Fruit fly (Drosophila melanogaster) whole organism, embryonic: ENCODE measurements around the gene Dic2.
A peak's percentile ranks its signal among the peaks of the same experiment; 100 is the strongest.

Experiments
- Aef1 ChIP-seq: fragments of 200-800 bp; sonication (Bioruptor generic); IDR thresholded peaks from 3 replicates; pipeline ENCODE4 v1.3.6; 2022; ENCODE audit warnings: missing biosample characterization, missing genetic modification characterization
- Asciz ChIP-seq: fragments of 200-800 bp; sonication (Bioruptor generic); optimal IDR thresholded peaks from 2 replicates; lab custom pipeline; 2017; ENCODE audit warnings: missing biosample characterization, mild to moderate bottlenecking, missing genetic modification characterization, missing genetic modification reagents
- Atf3 ChIP-seq: fragments of 200-800 bp; sonication (Bioruptor generic); optimal IDR thresholded peaks from 3 replicates; lab custom pipeline; 2016; ENCODE audit warnings: missing biosample characterization, missing genetic modification characterization
- Atf6 ChIP-seq: fragments of 200-800 bp; sonication (Bioruptor generic); IDR thresholded peaks from 2 replicates; pipeline ENCODE4 v1.3.6; 2022; ENCODE audit warnings: missing biosample characterization, missing genetic modification characterization
- C15 ChIP-seq: fragments of 200-800 bp; sonication (Bioruptor generic); IDR thresholded peaks from 3 replicates; pipeline ENCODE4 v1.3.6; 2022; ENCODE audit warnings: missing biosample characterization, missing genetic modification characterization
- CG1233 ChIP-seq: fragments of 200-800 bp; sonication (Bioruptor generic); optimal IDR thresholded peaks from 4 replicates; lab custom pipeline; 2018; ENCODE audit warnings: missing biosample characterization, mild to moderate bottlenecking, missing genetic modification characterization
- CG12744 ChIP-seq: fragments of 200-800 bp; sonication (Bioruptor generic); optimal IDR thresholded peaks from 2 replicates; lab custom pipeline; 2016; ENCODE audit warnings: missing biosample characterization, missing genetic modification characterization
- CG14965 ChIP-seq: fragments of 200-800 bp; sonication (Bioruptor generic); optimal IDR thresholded peaks from 2 replicates; lab custom pipeline; 2016; ENCODE audit warnings: missing biosample characterization, missing genetic modification characterization, borderline replicate concordance
- CG15073 ChIP-seq: fragments of 200-800 bp; sonication (Bioruptor generic); optimal IDR thresholded peaks from 2 replicates; lab custom pipeline; 2016; ENCODE audit warnings: missing biosample characterization, missing genetic modification characterization
- CG15479 ChIP-seq: fragments of 200-800 bp; sonication (Bioruptor generic); optimal IDR thresholded peaks from 3 replicates; lab custom pipeline; 2019; ENCODE audit warnings: missing biosample characterization, mild to moderate bottlenecking, missing genetic modification characterization, moderate library complexity
- CG16779 ChIP-seq: fragments of 200-800 bp; sonication (Bioruptor generic); IDR thresholded peaks from 2 replicates; pipeline ENCODE4 v1.3.6; 2022; ENCODE audit warnings: missing biosample characterization, missing genetic modification characterization
- CG17802 ChIP-seq: fragments of 200-800 bp; sonication (Bioruptor generic); optimal IDR thresholded peaks from 2 replicates; lab custom pipeline; 2018; ENCODE audit warnings: missing biosample characterization, mild to moderate bottlenecking, missing genetic modification characterization, moderate library complexity
- CG18619 ChIP-seq: fragments of 200-800 bp; sonication (Bioruptor generic); optimal IDR thresholded peaks from 3 replicates; lab custom pipeline; 2017; ENCODE audit warnings: missing biosample characterization, mild to moderate bottlenecking, missing genetic modification characterization
- CG18764 ChIP-seq: fragments of 200-800 bp; sonication (Bioruptor generic); optimal IDR thresholded peaks from 3 replicates; lab custom pipeline; 2016; ENCODE audit warnings: missing biosample characterization, missing genetic modification characterization
- CG2199 ChIP-seq: fragments of 200-800 bp; sonication (Bioruptor generic); IDR thresholded peaks from 3 replicates; pipeline ENCODE4 v1.3.6; 2022; ENCODE audit warnings: missing biosample characterization, missing genetic modification characterization
- CG31365 ChIP-seq: fragments of 200-800 bp; sonication (Bioruptor generic); optimal IDR thresholded peaks from 2 replicates; lab custom pipeline; 2018; ENCODE audit warnings: missing biosample characterization, mild to moderate bottlenecking, missing genetic modification characterization
- CG31441 ChIP-seq: fragments of 200-800 bp; sonication (Bioruptor generic); IDR thresholded peaks from 2 replicates; pipeline ENCODE4 v1.3.6; 2022; ENCODE audit warnings: missing biosample characterization, missing genetic modification characterization
- CG32767 ChIP-seq: fragments of 200-800 bp; sonication (Bioruptor generic); IDR thresholded peaks from 2 replicates; pipeline ENCODE4 v1.3.6; 2022; ENCODE audit warnings: missing biosample characterization, missing genetic modification characterization
- CG33213 ChIP-seq: fragments of 200-800 bp; sonication (Bioruptor generic); optimal IDR thresholded peaks from 3 replicates; lab custom pipeline; 2016; ENCODE audit warnings: missing biosample characterization, missing genetic modification characterization
- CG42726 ChIP-seq: fragments of 200-800 bp; sonication (Bioruptor generic); IDR thresholded peaks from 2 replicates; pipeline ENCODE4 v1.3.6; 2022; ENCODE audit warnings: missing biosample characterization, missing genetic modification characterization; ENCODE audit not compliant: partially characterized antibody
- CG43689 ChIP-seq: fragments of 200-800 bp; sonication (Bioruptor generic); IDR thresholded peaks from 2 replicates; pipeline ENCODE4 v1.3.6; 2022; ENCODE audit warnings: missing biosample characterization, missing genetic modification characterization
- CG4404 ChIP-seq: fragments of 200-800 bp; sonication (Bioruptor generic); IDR thresholded peaks from 2 replicates; pipeline ENCODE4 v1.3.6; 2022; ENCODE audit warnings: missing biosample characterization, missing genetic modification characterization
- CG6813 ChIP-seq: fragments of 200-800 bp; sonication (Bioruptor generic); optimal IDR thresholded peaks from 2 replicates; lab custom pipeline; 2017; ENCODE audit warnings: missing biosample characterization, missing genetic modification characterization, mild to moderate bottlenecking, moderate library complexity, missing genetic modification reagents
- CG7928 ChIP-seq: fragments of 200-800 bp; sonication (Bioruptor generic); optimal IDR thresholded peaks from 2 replicates; lab custom pipeline; 2017; ENCODE audit warnings: missing biosample characterization, mild to moderate bottlenecking, missing genetic modification characterization
- CG9797 ChIP-seq: fragments of 200-800 bp; sonication (Bioruptor generic); optimal IDR thresholded peaks from 3 replicates; lab custom pipeline; 2018; ENCODE audit warnings: missing biosample characterization, mild to moderate bottlenecking, missing genetic modification characterization
- CkIIα-i1 ChIP-seq: fragments of 200-800 bp; sonication (Bioruptor generic); IDR thresholded peaks from 2 replicates; pipeline ENCODE4 v1.3.6; 2022; ENCODE audit warnings: missing biosample characterization, missing genetic modification characterization
- D19A ChIP-seq: fragments of 200-800 bp; optimal IDR thresholded peaks from 3 replicates; lab custom pipeline; 2019; ENCODE audit warnings: missing biosample characterization, mild to moderate bottlenecking, missing genetic modification characterization, moderate library complexity
- Deaf1 ChIP-seq: fragments of 200-800 bp; optimal IDR thresholded peaks from 3 replicates; lab custom pipeline; 2019; ENCODE audit warnings: missing biosample characterization, mild to moderate bottlenecking, missing genetic modification characterization, moderate library complexity
- H15 ChIP-seq: fragments of 200-800 bp; sonication (Bioruptor generic); IDR thresholded peaks from 3 replicates; pipeline ENCODE4 v1.3.6; 2022; ENCODE audit warnings: missing biosample characterization, missing genetic modification characterization
- HmgD ChIP-seq: fragments of 200-800 bp; sonication (Bioruptor generic); optimal IDR thresholded peaks from 3 replicates; lab custom pipeline; 2016; ENCODE audit warnings: missing biosample characterization, missing genetic modification characterization
- Hsf ChIP-seq: fragments of 200-800 bp; sonication (Bioruptor generic); optimal IDR thresholded peaks from 3 replicates; lab custom pipeline; 2016; ENCODE audit warnings: missing biosample characterization, missing genetic modification characterization
- NC2β ChIP-seq: fragments of 200-800 bp; sonication (Bioruptor generic); optimal IDR thresholded peaks from 2 replicates; lab custom pipeline; 2016; ENCODE audit warnings: missing biosample characterization, missing genetic modification characterization
- Oli ChIP-seq: fragments of 200-800 bp; sonication (Bioruptor generic); optimal IDR thresholded peaks from 2 replicates; lab custom pipeline; 2018; ENCODE audit warnings: missing biosample characterization, mild to moderate bottlenecking, missing genetic modification characterization, moderate library complexity
- br ChIP-seq: fragments of >200 bp; optimal IDR thresholded peaks from 2 replicates; lab custom pipeline; 2017
- chif ChIP-seq, 2 experiments: fragments of 200-800 bp; sonication (Bioruptor generic); optimal IDR thresholded peaks; 3 replicates each; lab custom pipeline; 2016; ENCODE audit warnings: missing biosample characterization in 2 of 2, missing genetic modification characterization in 2 of 2
- cwo ChIP-seq: fragments of 200-800 bp; sonication (Bioruptor generic); optimal IDR thresholded peaks from 3 replicates; lab custom pipeline; 2017; ENCODE audit warnings: missing biosample characterization, missing genetic modification characterization, mild to moderate bottlenecking, moderate library complexity, missing genetic modification reagents
- dmrt99B ChIP-seq: fragments of 200-800 bp; sonication (Bioruptor generic); optimal IDR thresholded peaks from 2 replicates; lab custom pipeline; 2018; ENCODE audit warnings: missing biosample characterization, mild to moderate bottlenecking, missing genetic modification characterization, moderate library complexity
- eyg ChIP-seq: fragments of 200-800 bp; sonication (Bioruptor generic); optimal IDR thresholded peaks from 3 replicates; lab custom pipeline; 2016; ENCODE audit warnings: missing biosample characterization, missing genetic modification characterization
- fd102C ChIP-seq: fragments of 200-800 bp; sonication (Bioruptor generic); optimal IDR thresholded peaks from 2 replicates; lab custom pipeline; 2018; ENCODE audit warnings: missing biosample characterization, mild to moderate bottlenecking, missing genetic modification characterization, moderate library complexity
- hbn ChIP-seq: fragments of 200-800 bp; sonication (Bioruptor generic); IDR thresholded peaks from 2 replicates; pipeline ENCODE4 v1.3.6; 2022; ENCODE audit warnings: missing biosample characterization, missing genetic modification characterization; ENCODE audit not compliant: partially characterized antibody
- pfk ChIP-seq: fragments of 200-800 bp; sonication (Bioruptor generic); optimal IDR thresholded peaks from 2 replicates; lab custom pipeline; 2018; ENCODE audit warnings: missing biosample characterization, mild to moderate bottlenecking, missing genetic modification characterization, moderate library complexity
- pita ChIP-seq: fragments of 200-800 bp; sonication (Bioruptor generic); optimal IDR thresholded peaks from 2 replicates; lab custom pipeline; 2017; ENCODE audit warnings: missing biosample characterization, mild to moderate bottlenecking, missing genetic modification characterization
- pum ChIP-seq: fragments of 200-800 bp; sonication (Bioruptor generic); optimal IDR thresholded peaks from 2 replicates; lab custom pipeline; 2016; ENCODE audit warnings: missing biosample characterization, missing genetic modification characterization
- schlank ChIP-seq: fragments of 200-800 bp; sonication (Bioruptor generic); optimal IDR thresholded peaks from 2 replicates; lab custom pipeline; 2018; ENCODE audit warnings: missing biosample characterization, mild to moderate bottlenecking, missing genetic modification characterization
- sob ChIP-seq: fragments of 200-800 bp; sonication (Bioruptor generic); IDR thresholded peaks from 2 replicates; pipeline ENCODE4 v1.3.6; 2022; ENCODE audit warnings: missing biosample characterization, missing genetic modification characterization
- stwl ChIP-seq: fragments of 200-800 bp; sonication (Bioruptor generic); optimal IDR thresholded peaks from 3 replicates; lab custom pipeline; 2018; ENCODE audit warnings: missing biosample characterization, mild to moderate bottlenecking, missing genetic modification characterization, moderate library complexity
- sug ChIP-seq: fragments of 200-800 bp; optimal IDR thresholded peaks from 2 replicates; lab custom pipeline; 2019; ENCODE audit warnings: missing biosample characterization, mild to moderate bottlenecking, missing genetic modification characterization, moderate library complexity
- tio ChIP-seq: fragments of 200-800 bp; sonication (Bioruptor generic); optimal IDR thresholded peaks from 2 replicates; lab custom pipeline; 2017; ENCODE audit warnings: missing biosample characterization, missing genetic modification characterization, inconsistent platforms
- trh ChIP-seq: fragments of 200-800 bp; sonication (Bioruptor generic); optimal IDR thresholded peaks from 2 replicates; lab custom pipeline; 2016; ENCODE audit warnings: missing biosample characterization, missing genetic modification characterization
- wek ChIP-seq: fragments of 200-800 bp; sonication (Bioruptor generic); optimal IDR thresholded peaks from 3 replicates; lab custom pipeline; 2018; ENCODE audit warnings: missing biosample characterization, mild to moderate bottlenecking, missing genetic modification characterization, moderate library complexity

The Dic2 gene

DNA sequence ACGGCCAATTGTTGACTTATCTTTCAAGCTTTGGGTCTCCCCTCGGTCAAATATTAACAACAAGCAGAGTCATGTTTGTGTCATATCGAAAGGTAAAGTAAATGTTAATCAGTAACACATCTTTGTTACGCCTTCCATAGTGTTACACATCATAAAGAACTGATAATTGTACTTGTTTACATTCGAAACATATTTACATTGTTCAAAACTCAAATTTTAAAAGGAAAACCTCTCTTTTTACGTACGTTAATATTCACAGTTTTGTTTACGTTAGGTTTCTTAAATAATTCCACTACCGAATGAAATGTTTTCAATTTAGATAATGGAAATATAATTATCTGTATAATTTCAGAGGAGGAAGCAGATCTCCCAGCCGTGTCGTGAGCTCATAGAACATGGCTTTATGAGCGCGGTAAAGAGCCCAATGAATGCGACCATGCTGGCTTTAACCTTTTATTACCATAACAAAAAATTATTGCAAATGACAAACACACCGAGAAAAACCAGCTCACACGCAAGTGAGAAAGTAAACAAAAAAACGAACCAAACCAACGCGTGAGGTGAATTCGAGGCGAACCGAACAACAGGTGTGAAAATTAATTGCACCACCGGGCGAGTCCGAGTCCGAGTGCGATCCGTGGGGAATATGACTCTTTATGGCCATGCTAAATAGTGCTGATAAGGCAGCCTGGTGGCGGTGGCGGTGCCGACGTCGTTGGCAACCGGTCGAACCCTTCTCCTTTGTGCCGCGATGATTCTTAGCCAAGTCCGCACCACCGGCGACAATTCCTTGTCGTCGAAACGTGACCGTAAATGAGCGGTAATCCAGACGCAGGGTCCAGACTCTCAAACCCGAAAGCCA, 41.3 kb upstream of the Dic2 start (continued):
- TF ChIP-seq pfk (no peak), Hsf (GFP tag; lab: Kevin White, UChicago) (no peak), Aef1 (GFP tag; lab: Robert Waterston, UW) (no peak), Oli (tag; lab: Kevin White, UChicago) (no peak), CG15479 (GFP tag; lab: Kevin White, UChicago) (peak; percentile 83), pum (GFP tag; lab: Kevin White, UChicago) (no peak), wek (GFP tag; lab: Kevin White, UChicago) (peak; percentile 60), cwo (GFP tag; lab: Kevin White, UChicago) (peak; percentile 11), CG43689 (GFP tag; lab: Robert Waterston, UW) (no peak), sob (GFP tag; lab: Robert Waterston, UW) (peak; percentile 49), trh (GFP tag; lab: Kevin White, UChicago) (no peak), CG31365 (tag; lab: Kevin White, UChicago) (no peak), CG31441 (GFP tag; lab: Robert Waterston, UW) (no peak; the same call in 1 of the 2 replicates), CG32767 (no peak), D19A (peak; percentile 30), CG1233 (GFP tag; lab: Kevin White, UChicago) (peak; percentile 55), schlank (tag; lab: Kevin White, UChicago) (no peak), Deaf1 (tag; lab: Kevin White, UChicago) (peak; percentile 29), br (lab: Kevin White, UChicago) (no peak), CG14965 (GFP tag; lab: Kevin White, UChicago) (peak; percentile 11), CG6813 (GFP tag; lab: Kevin White, UChicago) (peak; percentile 77), tio (GFP tag; lab: Kevin White, UChicago) (peak; percentile 21), CG17802 (tag; lab: Kevin White, UChicago) (no peak), hbn (no peak), eyg (GFP tag; lab: Kevin White, UChicago) (no peak), pita (GFP tag; lab: Kevin White, UChicago) (no peak), HmgD (GFP tag; lab: Kevin White, UChicago) (no peak), CG7928 (no peak), CG15073 (GFP tag; lab: Kevin White, UChicago) (no peak), CkIIα-i1 (GFP tag; lab: Robert Waterston, UW) (no peak), CG18619 (GFP tag; lab: Kevin White, UChicago) (peak; percentile 33), H15 (GFP tag; lab: Robert Waterston, UW) (no peak), fd102C (GFP tag; lab: Kevin White, UChicago) (peak; percentile 75), chif (GFP tag; optimal IDR thresholded peaks at IDR 0.05; lab: Kevin White, UChicago) (peak; percentile 14 to 46), stwl (no peak), Atf6 (GFP tag; lab: Robert Waterston, UW) (peak; percentile 59), CG33213 (GFP tag; lab: Kevin White, UChicago) (no peak), CG12744 (no peak), CG42726 (GFP tag; lab: Robert Waterston, UW) (no peak), CG16779 (GFP tag; lab: Robert Waterston, UW) (no peak), Atf3 (GFP tag; lab: Kevin White, UChicago) (no peak), NC2β (GFP tag; lab: Kevin White, UChicago) (no peak), dmrt99B (tag; lab: Kevin White, UChicago) (no peak), Asciz (GFP tag; lab: Kevin White, UChicago) (peak; percentile 82), CG9797 (GFP tag; lab: Kevin White, UChicago) (no peak), CG18764 (GFP tag; lab: Kevin White, UChicago) (no peak), CG4404 (GFP tag; lab: Robert Waterston, UW) (no peak), sug (tag; lab: Kevin White, UChicago) (peak; percentile 42), C15 (GFP tag; lab: Robert Waterston, UW) (no peak), CG2199 (GFP tag; lab: Robert Waterston, UW) (no peak)
